Fruit fly (Drosophila melanogaster) ovary, adult (tissue): Measurements from ENCODE around the gene CG31142.
A peak's percentile ranks its signal among the peaks of the same experiment; 100 is the strongest.

Experiments
- CG17801 ChIP-seq: fragments of 200-800 bp; optimal IDR thresholded peaks from 2 replicates; lab custom pipeline; 2019; ENCODE audit warnings: missing biosample characterization, mild to moderate bottlenecking, missing genetic modification characterization, moderate library complexity; ENCODE audit not compliant: partially characterized antibody

Gene CG31142

dm6 chr3R:23928950-23929602 is at the start of gene CG31142, which contains the start of the genes CG43998 and CG43999:
CG31142 (plus strand) TSS chr3R:23929243.
CG43998 (minus strand) TSS chr3R:23929000.
CG43999 (minus strand) TSS chr3R:23929000.
- peak; percentile 33 for TF ChIP-seq CG17801 (GFP tag; lab: Kevin White, UChicago)

- TF ChIP-seq CG17801 (GFP tag; lab: Kevin White, UChicago), result no peak
Measured at dm6 chr3R:23880280-23880679, 48.8 kb upstream of the CG31142 start.

- TF ChIP-seq CG17801 (GFP tag; lab: Kevin White, UChicago), result no peak
Measured at dm6 chr3R:23884088-23884727, 44.8 kb upstream of the CG31142 start.

DNA sequence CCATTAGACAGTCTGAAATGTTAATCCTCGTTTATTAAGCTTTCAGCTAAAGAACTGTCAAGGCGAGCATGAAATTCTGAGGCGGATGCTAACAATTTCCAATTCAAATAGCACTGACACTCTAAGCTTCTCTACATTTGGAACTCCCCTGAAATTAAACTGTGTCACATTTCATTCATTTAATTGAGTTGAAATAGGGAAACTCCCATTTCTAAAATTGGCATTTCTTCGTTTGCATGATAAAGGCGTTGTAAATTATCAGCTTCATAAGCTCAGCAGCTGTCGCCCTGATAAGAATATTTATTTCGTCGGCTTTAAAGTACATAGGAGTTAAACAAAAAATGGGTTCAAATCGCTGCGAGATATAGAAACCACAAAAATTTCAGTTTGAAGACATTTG is 43.9 kb upstream of the CG31142 start:
- TF ChIP-seq CG17801 (GFP tag; lab: Kevin White, UChicago), result no peak

dm6 chr3R:23885660-23886059 is 43.4 kb upstream of the CG31142 start:
- TF ChIP-seq CG17801 (GFP tag; lab: Kevin White, UChicago), result no peak

dm6 chr3R:23886270-23887095 is 42.6 kb upstream of the CG31142 start:
- peak; percentile 92 for TF ChIP-seq CG17801 (GFP tag; lab: Kevin White, UChicago)

DNA sequence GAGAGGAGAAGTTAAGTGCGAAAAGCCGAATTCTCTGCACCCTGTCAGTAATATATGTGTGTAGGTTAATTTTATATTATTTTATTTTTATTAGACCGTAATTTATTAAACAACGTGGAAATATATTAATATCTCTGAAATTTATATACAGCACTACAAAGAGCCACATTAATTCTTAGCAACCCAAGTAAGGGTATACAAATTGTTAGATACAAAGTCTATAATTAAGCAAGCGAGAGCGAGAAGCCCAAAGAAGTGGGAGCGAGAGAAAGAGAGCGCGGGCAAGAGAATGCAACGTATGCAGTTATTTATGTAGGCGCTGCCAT is 42.0 kb upstream of the CG31142 start:
- peak; percentile 98 for TF ChIP-seq CG17801 (GFP tag; lab: Kevin White, UChicago)

- no peak for TF ChIP-seq CG17801 (GFP tag; lab: Kevin White, UChicago)
Measured at dm6 chr3R:23887572-23887971, 41.5 kb upstream of the CG31142 start.

dm6 chr3R:23888273-23889220 is 40.5 kb upstream of the CG31142 start:
- peak; percentile 36 for TF ChIP-seq CG17801 (GFP tag; lab: Kevin White, UChicago)

DNA sequence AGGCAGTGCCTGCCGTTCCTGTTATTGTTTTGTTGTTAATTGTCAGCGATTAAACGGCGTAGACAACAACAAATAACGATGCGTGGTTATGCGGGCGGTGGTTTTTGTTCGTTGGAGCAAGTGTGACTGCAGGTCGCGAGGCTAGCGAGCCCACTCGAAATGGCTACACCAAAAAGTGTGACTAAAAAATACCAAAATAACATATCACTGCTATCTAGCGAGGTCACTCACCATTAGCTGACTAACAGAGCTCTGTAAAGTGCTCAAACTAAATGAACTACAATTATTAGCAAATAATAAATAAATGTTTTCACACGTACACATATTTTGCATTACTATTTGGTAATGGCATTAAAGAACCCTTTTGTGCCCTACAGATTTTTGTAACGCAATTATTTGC is 39.1 kb upstream of the CG31142 start, which contains the start of gene Pli:
Gene Pli (minus strand): TSS at position 131 of the 400 bp plus-strand sequence.
- TF ChIP-seq CG17801 (GFP tag; lab: Kevin White, UChicago), result peak; percentile 75

DNA sequence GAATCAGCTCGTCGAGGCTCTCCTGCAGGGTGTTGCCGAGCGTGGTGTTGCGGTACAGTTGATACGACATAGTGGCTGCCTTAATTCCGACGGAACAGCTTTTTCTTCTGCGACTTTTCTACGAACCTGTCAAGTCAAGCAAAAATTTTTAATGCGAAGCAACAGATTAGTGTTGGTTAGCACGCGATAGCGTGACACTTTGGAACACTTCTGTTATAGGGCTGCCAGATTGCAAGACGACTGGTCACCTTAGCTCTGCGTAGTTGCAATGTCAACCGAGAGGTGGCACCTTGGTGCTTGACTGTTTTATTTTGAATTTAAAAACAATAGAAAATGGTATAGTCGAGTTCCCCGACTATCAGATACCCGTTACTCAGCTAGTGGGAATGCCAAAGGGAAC is 38.2 kb upstream of the CG31142 start, which contains the start of gene TfIIA-S:
Gene TfIIA-S (minus strand): TSS at position 175 of the 400 bp plus-strand sequence.
- peak; percentile 75 for TF ChIP-seq CG17801 (GFP tag; lab: Kevin White, UChicago)

DNA sequence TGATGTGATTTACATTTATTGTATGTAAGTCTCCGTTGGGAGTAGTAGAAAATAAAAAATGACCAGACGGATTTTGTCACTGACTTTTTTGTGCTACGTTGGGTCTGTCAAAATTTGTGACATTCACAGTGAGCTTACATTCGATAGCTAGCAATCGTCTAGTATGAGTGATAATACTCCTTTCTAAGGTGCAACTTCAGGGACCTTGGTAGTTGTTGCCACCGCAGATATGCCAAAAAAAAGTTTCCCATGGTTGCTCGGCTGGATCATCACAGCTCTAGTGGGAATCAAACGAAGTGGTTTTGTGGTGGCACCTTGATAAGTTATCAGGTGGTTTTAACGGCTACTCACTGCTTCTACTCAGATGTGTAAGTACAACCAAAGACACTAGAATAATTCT is 35.6 kb upstream of the CG31142 start, which contains the start of gene tbrd-1:
Gene tbrd-1 (minus strand): TSS at position 101 of the 400 bp plus-strand sequence.
- no peak for TF ChIP-seq CG17801 (GFP tag; lab: Kevin White, UChicago)

- no peak for TF ChIP-seq CG17801 (GFP tag; lab: Kevin White, UChicago)
Measured at dm6 chr3R:23900092-23900491, 29.0 kb upstream of the CG31142 start.

DNA sequence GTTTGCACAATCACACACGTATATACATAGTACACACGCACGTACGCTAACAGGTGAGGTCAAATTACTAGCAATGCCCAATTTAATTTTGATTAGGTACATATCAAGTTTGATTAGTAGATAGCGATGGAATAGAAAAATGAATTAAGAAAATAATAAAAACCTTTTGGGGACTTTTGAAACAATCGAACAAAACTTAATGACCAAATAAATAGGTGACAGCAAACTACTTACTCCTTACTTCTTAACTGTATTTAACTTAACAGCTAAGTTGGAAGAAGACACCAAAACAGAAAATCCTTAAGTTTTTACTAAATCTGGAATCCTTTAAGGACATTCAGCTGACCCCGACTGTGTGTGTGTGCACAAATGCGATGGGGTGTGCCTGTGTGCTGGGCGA is 27.0 kb upstream of the CG31142 start:
- TF ChIP-seq CG17801 (GFP tag; lab: Kevin White, UChicago), result no peak
